Fruit fly (Drosophila melanogaster) whole organism, wandering third instar larva: ENCODE results near the gene CG1662.

Experiments
- CG9705 ChIP-seq: fragments of 200-800 bp; sonication (Bioruptor generic); optimal IDR thresholded peaks from 2 replicates; lab custom pipeline; 2018; ENCODE audit warnings: missing biosample characterization, mild to moderate bottlenecking, missing genetic modification characterization
- GATAd ChIP-seq: sonication (Bioruptor generic); optimal IDR thresholded peaks from 2 replicates; lab custom pipeline; 2016; ENCODE audit warnings: missing biosample characterization, missing genetic modification characterization
- Hnf4 ChIP-seq: fragments of 200-800 bp; sonication (Bioruptor generic); optimal IDR thresholded peaks from 2 replicates; lab custom pipeline; 2016; ENCODE audit warnings: missing biosample characterization, mild to moderate bottlenecking, missing genetic modification characterization
- brk ChIP-seq: fragments of 200-800 bp; sonication (Bioruptor generic); optimal IDR thresholded peaks from 2 replicates; lab custom pipeline; 2016; ENCODE audit warnings: missing biosample characterization, mild to moderate bottlenecking, missing genetic modification characterization
- h ChIP-seq: fragments of 200-800 bp; sonication (Bioruptor generic); optimal IDR thresholded peaks from 3 replicates; lab custom pipeline; 2016; ENCODE audit warnings: missing biosample characterization, mild to moderate bottlenecking, missing genetic modification characterization
- jim ChIP-seq: fragments of 175-275, 200-325 bp; sonication (Bioruptor generic); optimal IDR thresholded peaks from 2 replicates; lab custom pipeline; 2016; ENCODE audit warnings: missing biosample characterization, mild to moderate bottlenecking, missing genetic modification characterization
- sage ChIP-seq: fragments of 200-800 bp; sonication (Bioruptor generic); optimal IDR thresholded peaks from 2 replicates; lab custom pipeline; 2016; ENCODE audit warnings: missing biosample characterization, mild to moderate bottlenecking, missing genetic modification characterization
- usp ChIP-seq: fragments of >200 bp; optimal IDR thresholded peaks from 2 replicates; lab custom pipeline; 2017; ENCODE audit warnings: missing biosample characterization, missing genetic modification characterization

- no peak for TF ChIP-seq brk (GFP tag; lab: Kevin White, UChicago)
- no peak for TF ChIP-seq usp (GFP tag; lab: Kevin White, UChicago)
- no peak for TF ChIP-seq Hnf4 (GFP tag; lab: Kevin White, UChicago)
- no peak for TF ChIP-seq h
- no peak for TF ChIP-seq jim (GFP tag; lab: Kevin White, UChicago)
- no peak for TF ChIP-seq GATAd (GFP tag; lab: Kevin White, UChicago)
- no peak for TF ChIP-seq sage (GFP tag; lab: Kevin White, UChicago)
- no peak for TF ChIP-seq CG9705 (GFP tag; lab: Kevin White, UChicago)
These were observed 18.9 kb downstream of the CG1662 start for dm6 chrX:13406293-13406692.
